Fruit fly (Drosophila melanogaster): ENCODE data around the gene X11Lbeta.

- TF ChIP-seq insv (optimal IDR thresholded peaks at IDR 0.05) (no peak), h (optimal IDR thresholded peaks at IDR 0.05) (no peak), Sin3A (optimal IDR thresholded peaks at IDR 0.05) (no peak)
These were observed 47.0 kb upstream of the X11Lbeta start for dm6 chrX:10580459-10581103.

All from Kc167 (cell line).